Fruit fly (Drosophila melanogaster): ENCODE results near the gene CG14841.

- TF ChIP-seq Rfx (GFP tag; IDR thresholded peaks at IDR 0.05) (peak; percentile 43; the same call in 1 of the 2 replicates), vvl (GFP tag; IDR thresholded peaks at IDR 0.05) (no peak), fd64A (GFP tag; optimal IDR thresholded peaks at IDR 0.05) (no peak), CHES-1-like (GFP tag; optimal IDR thresholded peaks at IDR 0.05) (no peak), CG16813 (GFP tag; IDR thresholded peaks at IDR 0.05; ENCODE audit: partially characterized antibody) (no peak), CG14441 (GFP tag; IDR thresholded peaks at IDR 0.05) (no peak), run (tag; optimal IDR thresholded peaks at IDR 0.05) (no peak), gcm2 (GFP tag; optimal IDR thresholded peaks at IDR 0.05) (no peak), CG17802 (tag; optimal IDR thresholded peaks at IDR 0.05) (no peak), ase (GFP tag; IDR thresholded peaks at IDR 0.05) (no peak), CG12155 (GFP tag; optimal IDR thresholded peaks at IDR 0.05) (no peak), cg (GFP tag; optimal IDR thresholded peaks at IDR 0.05) (no peak), CG10979 (tag; optimal IDR thresholded peaks at IDR 0.05) (no peak), jumu (GFP tag; optimal IDR thresholded peaks at IDR 0.05) (no peak)
Observed at dm6 chr3R:14224105-14224574, 38.1 kb downstream of the CG14841 start, which contains the start of gene Sp212.

Data from whole organism, embryonic.